Fruit fly (Drosophila melanogaster) whole organism, prepupa: Measurements from ENCODE around the gene sphe.

Source experiments
- CG16779 ChIP-seq: fragments of 200-800 bp; sonication (Bioruptor generic); optimal IDR thresholded peaks from 3 replicates; lab custom pipeline; 2017; ENCODE audit warnings: missing biosample characterization, mild to moderate bottlenecking, missing genetic modification characterization
- CG34406 ChIP-seq: fragments of 200-800 bp; sonication (Bioruptor generic); optimal IDR thresholded peaks from 3 replicates; lab custom pipeline; 2016; ENCODE audit warnings: missing biosample characterization, missing genetic modification characterization
- CG3919 ChIP-seq: fragments of 200-800 bp; sonication (Bioruptor generic); optimal IDR thresholded peaks from 3 replicates; lab custom pipeline; 2016; ENCODE audit warnings: missing biosample characterization, missing genetic modification characterization
- CG8319 ChIP-seq: fragments of 200-800 bp; sonication (Bioruptor generic); optimal IDR thresholded peaks from 3 replicates; lab custom pipeline; 2016; ENCODE audit warnings: missing biosample characterization, missing genetic modification characterization
- CG8632 ChIP-seq: fragments of 200-800 bp; sonication (Bioruptor generic); optimal IDR thresholded peaks from 3 replicates; lab custom pipeline; 2016; ENCODE audit warnings: missing biosample characterization, missing genetic modification characterization
- acj6 ChIP-seq: fragments of 200-800 bp; sonication (Bioruptor generic); optimal IDR thresholded peaks from 3 replicates; lab custom pipeline; 2016; ENCODE audit warnings: missing biosample characterization, missing genetic modification characterization
- esn ChIP-seq: fragments of 200-800 bp; sonication (Bioruptor generic); optimal IDR thresholded peaks from 2 replicates; lab custom pipeline; 2016; ENCODE audit warnings: missing biosample characterization, mild to moderate bottlenecking, missing genetic modification characterization, moderate library complexity

DNA sequence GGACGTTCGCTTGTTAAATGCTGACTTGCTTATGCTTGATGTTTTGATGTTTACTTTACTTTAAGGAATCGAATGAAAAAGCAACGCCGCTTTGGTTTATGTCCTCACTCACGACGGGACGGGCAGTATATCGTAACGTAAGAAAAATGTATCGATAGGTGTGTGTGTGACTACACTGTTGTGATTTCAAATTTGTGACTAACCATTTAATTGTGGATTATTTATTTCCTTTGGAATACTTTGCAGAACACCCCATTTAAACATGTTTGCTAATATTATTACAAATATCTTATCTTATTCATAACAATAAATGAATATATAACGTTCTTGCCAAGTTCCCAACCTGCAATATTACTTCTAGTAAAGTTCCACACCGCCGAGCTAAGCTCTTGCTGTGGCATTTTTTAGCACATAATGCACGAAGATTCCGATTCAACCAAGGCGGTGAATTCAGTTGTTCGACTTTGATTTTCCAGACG is 46.8 kb downstream of the sphe start, which contains the start of the genes Nemp and r:
- no peak for TF ChIP-seq CG8632 (GFP tag; lab: Kevin White, UChicago)
- no peak for TF ChIP-seq CG3919 (GFP tag; lab: Kevin White, UChicago)
- TF ChIP-seq CG34406: no peak
- TF ChIP-seq esn (GFP tag; lab: Kevin White, UChicago): no peak
- TF ChIP-seq acj6 (GFP tag; lab: Kevin White, UChicago): no peak
- no peak for TF ChIP-seq CG16779 (tag; lab: Kevin White, UChicago)
- TF ChIP-seq CG8319: no peak
